Worm (Caenorhabditis elegans) whole organism, mixed stage, embryonic: ENCODE results near the gene lips-12.

Source experiments
- ceh-83 ChIP-seq: fragments of 200-800 bp; sonication (Bioruptor generic); optimal IDR thresholded peaks from 2 replicates; lab custom pipeline; 2018; ENCODE audit warnings: mild to moderate bottlenecking, missing genetic modification characterization, missing compliant biosample characterization
- lsy-2 ChIP-seq: fragments of 150-350 bp; optimal IDR thresholded peaks from 2 replicates; lab custom pipeline; 2014; ENCODE audit warnings: missing biosample characterization, missing genetic modification characterization
- nhr-237 ChIP-seq: fragments of 150-350 bp; optimal IDR thresholded peaks from 2 replicates; lab custom pipeline; 2014; ENCODE audit warnings: missing biosample characterization, missing genetic modification characterization
- nhr-28 ChIP-seq: fragments of 150-350 bp; optimal IDR thresholded peaks from 2 replicates; lab custom pipeline; 2014; ENCODE audit warnings: missing biosample characterization, missing genetic modification characterization
- tbx-8 ChIP-seq: fragments of 200-800 bp; sonication (Bioruptor generic); optimal IDR thresholded peaks from 2 replicates; lab custom pipeline; 2018; ENCODE audit warnings: mild to moderate bottlenecking, missing genetic modification characterization, moderate library complexity, missing compliant biosample characterization
- unc-62 ChIP-seq: fragments of 150-350 bp; optimal IDR thresholded peaks from 2 replicates; lab custom pipeline; 2014; ENCODE audit warnings: missing biosample characterization, missing genetic modification reagents, missing genetic modification characterization
- ztf-11 ChIP-seq: fragments of 150-350 bp; optimal IDR thresholded peaks from 2 replicates; lab custom pipeline; 2014; ENCODE audit warnings: missing biosample characterization, missing genetic modification characterization

- TF ChIP-seq unc-62 (GFP tag; lab: Kevin White, UChicago) (no peak), ceh-83 (no peak), ztf-11 (tag; lab: Kevin White, UChicago) (no peak), lsy-2 (tag; lab: Kevin White, UChicago) (no peak), nhr-237 (no peak), tbx-8 (GFP tag; lab: Kevin White, UChicago) (no peak), nhr-28 (no peak)
Measured at ce11 chrII:1104409-1104808, 9.6 kb downstream of the lips-12 start, which contains the start of gene T13B5.9.
